Fruit fly (Drosophila melanogaster): ENCODE results near the gene CG34181.
A peak's percentile ranks its signal among the peaks of the same experiment; 100 is the strongest.

Gene CG34181

DNA sequence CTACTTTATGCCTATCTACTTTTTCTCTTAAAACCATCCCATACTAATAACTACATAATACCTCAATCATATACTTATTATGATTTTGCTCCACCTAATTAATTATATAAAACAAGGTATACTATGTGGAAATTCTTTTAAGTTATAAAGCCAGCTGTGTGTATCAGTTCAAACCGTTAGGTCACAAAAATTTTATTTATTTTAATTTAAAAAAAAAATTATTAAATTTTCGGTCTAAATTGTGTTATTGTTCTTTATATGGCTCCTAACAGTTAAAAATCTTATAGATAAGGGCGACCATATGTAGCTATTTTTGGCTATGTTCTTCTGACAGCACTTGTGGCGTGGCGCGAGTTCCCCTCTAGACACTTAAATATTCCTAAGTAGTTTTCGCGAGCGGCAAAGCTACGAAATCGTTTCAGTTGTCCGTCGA is 19.8 kb downstream of the CG34181 start, which contains the start of gene Aldh (continued):
- TF ChIP-seq CG11294 (GFP tag; IDR thresholded peaks at IDR 0.05): peak; percentile 64
- TF ChIP-seq Blimp-1 (GFP tag; optimal IDR thresholded peaks at IDR 0.05): no peak
- TF ChIP-seq CG3032 (tag; optimal IDR thresholded peaks at IDR 0.05): peak; percentile 73
- TF ChIP-seq CG15336 (GFP tag; IDR thresholded peaks at IDR 0.05): peak; percentile 65
- peak; percentile 22 for TF ChIP-seq CG1621 (tag; optimal IDR thresholded peaks at IDR 0.05)
- TF ChIP-seq Hr39 (GFP tag; optimal IDR thresholded peaks at IDR 0.05): no peak
- no peak for TF ChIP-seq CG11902 (GFP tag; optimal IDR thresholded peaks at IDR 0.05)
- no peak for TF ChIP-seq Smox (GFP tag; optimal IDR thresholded peaks at IDR 0.05)

DNA sequence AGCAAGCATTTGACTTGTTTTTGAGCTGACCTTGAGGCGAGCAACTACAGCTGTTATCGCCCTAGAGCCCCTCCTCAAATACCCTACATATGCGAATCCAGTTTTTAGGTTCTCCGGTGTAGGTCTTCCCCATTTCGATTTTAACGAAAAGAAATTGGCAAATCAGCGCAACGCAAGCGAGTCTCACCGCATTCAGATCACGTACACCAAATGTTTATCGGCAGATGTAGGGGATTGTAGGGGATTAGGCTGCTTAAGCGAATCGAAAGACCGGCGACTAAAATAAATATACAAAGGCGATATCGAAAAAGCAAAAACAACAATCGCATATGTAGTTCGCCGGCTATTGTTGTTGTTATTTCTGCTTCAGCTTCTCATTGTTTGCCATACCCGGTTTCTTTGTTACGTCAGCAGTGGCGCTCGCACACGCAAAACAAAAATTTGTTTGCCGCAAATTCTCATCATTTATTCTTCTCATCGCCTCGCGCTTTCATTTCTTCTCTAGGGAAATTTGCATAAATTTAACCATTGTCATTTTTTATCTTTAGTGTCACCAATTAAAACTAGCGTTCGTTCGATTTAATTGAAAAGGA is 20.7 kb downstream of the CG34181 start:
- TF ChIP-seq CG8632 (GFP tag; optimal IDR thresholded peaks at IDR 0.05) (peak; percentile 87), Met (GFP tag; optimal IDR thresholded peaks at IDR 0.05) (peak; percentile 98), ss (GFP tag; optimal IDR thresholded peaks at IDR 0.05) (peak; percentile 86 to 92), CG6808 (GFP tag; optimal IDR thresholded peaks at IDR 0.05) (peak; percentile 86), topi (GFP tag; optimal IDR thresholded peaks at IDR 0.05) (peak; percentile 94), Sox102F (GFP tag; optimal IDR thresholded peaks at IDR 0.05) (peak; percentile 91), achi (GFP tag; optimal IDR thresholded peaks at IDR 0.05) (peak; percentile 91), eg (GFP tag; IDR thresholded peaks at IDR 0.05) (peak; percentile 89), CG10669 (GFP tag; optimal IDR thresholded peaks at IDR 0.05) (peak; percentile 95), CG3919 (GFP tag; optimal IDR thresholded peaks at IDR 0.05) (peak; percentile 96), CG34406 (GFP tag; optimal IDR thresholded peaks at IDR 0.05) (peak; percentile 88), CG3032 (tag; optimal IDR thresholded peaks at IDR 0.05) (peak; percentile 90), Eip93F (GFP tag; optimal IDR thresholded peaks at IDR 0.05) (peak; percentile 49), CG6792 (GFP tag; optimal IDR thresholded peaks at IDR 0.05) (peak; percentile 92), acj6 (GFP tag; optimal IDR thresholded peaks at IDR 0.05) (peak; percentile 95), cyc (GFP tag; optimal IDR thresholded peaks at IDR 0.05) (peak; percentile 95), Eip75B (GFP tag; optimal IDR thresholded peaks at IDR 0.05) (peak; percentile 97), CG10631 (GFP tag; optimal IDR thresholded peaks at IDR 0.05) (peak; percentile 94), Hr38 (GFP tag; optimal IDR thresholded peaks at IDR 0.05) (no peak), dac (GFP tag; optimal IDR thresholded peaks at IDR 0.05) (peak; percentile 64), CG11762 (GFP tag; optimal IDR thresholded peaks at IDR 0.05; ENCODE audit: insufficient read depth) (peak; percentile 80), Eip78C (GFP tag) (peak; percentile 97), CG6276 (GFP tag; optimal IDR thresholded peaks at IDR 0.05) (peak; percentile 67), OdsH (GFP tag; optimal IDR thresholded peaks at IDR 0.05) (peak; percentile 94), Hr39 (GFP tag; optimal IDR thresholded peaks at IDR 0.05) (peak; percentile 96), Sox14 (GFP tag; optimal IDR thresholded peaks at IDR 0.05) (peak; percentile 97), CG7368 (GFP tag; optimal IDR thresholded peaks at IDR 0.05) (peak; percentile 96), Hr4 (GFP tag; optimal IDR thresholded peaks at IDR 0.05) (peak; percentile 87), fd59A (GFP tag; optimal IDR thresholded peaks at IDR 0.05) (peak; percentile 89), dsx (GFP tag; optimal IDR thresholded peaks at IDR 0.05; ENCODE audit: poor library complexity, severe bottlenecking) (peak; percentile 91), lz (GFP tag; optimal IDR thresholded peaks at IDR 0.05) (peak; percentile 95), svp (GFP tag) (peak; percentile 97), fd85E (GFP tag; optimal IDR thresholded peaks at IDR 0.05) (peak; percentile 86), CG9139 (GFP tag; optimal IDR thresholded peaks at IDR 0.05) (peak; percentile 81), CG16779 (tag; optimal IDR thresholded peaks at IDR 0.05) (peak; percentile 91), Ets21C (GFP tag; optimal IDR thresholded peaks at IDR 0.05) (peak; percentile 88), CG8119 (GFP tag; IDR thresholded peaks at IDR 0.05) (peak; percentile 70), CG8319 (GFP tag; optimal IDR thresholded peaks at IDR 0.05) (peak; percentile 78), Smox (GFP tag; optimal IDR thresholded peaks at IDR 0.05) (peak; percentile 90), vri (GFP tag; optimal IDR thresholded peaks at IDR 0.05) (peak; percentile 98), Sox15 (GFP tag; optimal IDR thresholded peaks at IDR 0.05) (peak; percentile 92), CG1621 (tag; optimal IDR thresholded peaks at IDR 0.05) (peak; percentile 95), CG32006 (GFP tag; optimal IDR thresholded peaks at IDR 0.05) (peak; percentile 86), CG31627 (GFP tag; optimal IDR thresholded peaks at IDR 0.05) (peak; percentile 94), fkh (GFP tag; optimal IDR thresholded peaks at IDR 0.05) (peak; percentile 89)
